Fruit fly (Drosophila melanogaster) S2 (cell line): Measurements from ENCODE around the gene Oatp26F.

Source experiments
- CG8478 ChIP-seq: fragments of >200 bp; optimal IDR thresholded peaks from 2 replicates; lab custom pipeline; 2018
- CTCF ChIP-seq, 2 experiments: fragments of >200 bp; optimal IDR thresholded peaks; 2 replicates each; lab custom pipeline; 2018

dm6 chr2L:6647103-6647711 is 15.0 kb upstream of the Oatp26F start:
- TF ChIP-seq CG8478 (lab: Kevin White, UChicago) (no peak), CTCF (optimal IDR thresholded peaks at IDR 0.05; lab: Kevin White, UChicago) (no peak)
